Worm (Caenorhabditis elegans) whole organism, L4 larva: ENCODE measurements around the gene phlp-2.

Experiments
- F26F4.8 ChIP-seq: fragments of 200-800 bp; sonication (Bioruptor generic); conservative IDR thresholded peaks from 2 replicates; pipeline ENCODE4 v1.3.6; 2022; ENCODE audit warnings: missing genetic modification characterization, missing compliant biosample characterization
- F37D6.2 ChIP-seq: sonication (generic microtip); optimal IDR thresholded peaks from 2 replicates; lab custom pipeline; 2016; ENCODE audit warnings: mild to moderate bottlenecking, missing genetic modification characterization, missing compliant biosample characterization
- T26A8.4 ChIP-seq: fragments of 200-800 bp; sonication (Bioruptor generic); IDR thresholded peaks from 2 replicates; pipeline ENCODE4 v1.3.6; 2022; ENCODE audit warnings: missing genetic modification characterization, missing compliant biosample characterization
- Y105C5A.15 ChIP-seq: fragments of 200-800 bp; sonication (Bioruptor generic); IDR thresholded peaks from 2 replicates; pipeline ENCODE4 v1.3.6; 2022; ENCODE audit warnings: missing genetic modification characterization, missing compliant biosample characterization
- ZK337.2 ChIP-seq: fragments of 200-800 bp; sonication (Bioruptor generic); IDR thresholded peaks from 2 replicates; pipeline ENCODE4 v1.3.6; 2022; ENCODE audit warnings: missing genetic modification reagents, missing genetic modification characterization, missing compliant biosample characterization
- ZK546.5 ChIP-seq, 2 experiments: sonication (generic microtip); optimal IDR thresholded peaks; 2 replicates each; lab custom pipeline; 2017; ENCODE audit warnings: missing biosample characterization in 2 of 2, missing genetic modification characterization in 2 of 2
- aly-2 ChIP-seq: sonication (generic microtip); optimal IDR thresholded peaks from 2 replicates; lab custom pipeline; 2018; ENCODE audit warnings: missing biosample characterization, missing genetic modification characterization
- attf-4 ChIP-seq: sonication (generic microtip); optimal IDR thresholded peaks from 3 replicates; lab custom pipeline; 2017; ENCODE audit warnings: missing biosample characterization, missing genetic modification characterization
- ceh-20 ChIP-seq: fragments of 200-800 bp; sonication (Bioruptor generic); IDR thresholded peaks from 2 replicates; pipeline ENCODE4 v1.3.6; 2022; ENCODE audit warnings: missing genetic modification reagents, missing genetic modification characterization, missing compliant biosample characterization
- ceh-28 ChIP-seq: fragments of 150-350 bp; optimal IDR thresholded peaks from 2 replicates; lab custom pipeline; 2014; ENCODE audit warnings: missing biosample characterization, missing genetic modification reagents, missing genetic modification characterization
- ceh-32 ChIP-seq: sonication (generic microtip); optimal IDR thresholded peaks from 2 replicates; lab custom pipeline; 2016; ENCODE audit warnings: mild to moderate bottlenecking, missing genetic modification characterization, missing compliant biosample characterization; ENCODE audit not compliant: poor library complexity
- ceh-82 ChIP-seq: sonication (generic microtip); optimal IDR thresholded peaks from 2 replicates; lab custom pipeline; 2017; ENCODE audit warnings: missing biosample characterization, missing genetic modification characterization
- cey-2 ChIP-seq: sonication (generic microtip); optimal IDR thresholded peaks from 3 replicates; lab custom pipeline; 2017; ENCODE audit warnings: missing genetic modification characterization, mild to moderate bottlenecking, missing compliant biosample characterization, antibody characterized with exemption, borderline replicate concordance; ENCODE audit not compliant: insufficient read depth
- ctbp-1 ChIP-seq: fragments of 200-800 bp; sonication (Bioruptor generic); IDR thresholded peaks from 2 replicates; pipeline ENCODE4 v1.3.6; 2022; ENCODE audit warnings: missing genetic modification reagents, missing genetic modification characterization, missing compliant biosample characterization
- daf-19 ChIP-seq: fragments of 200-800 bp; sonication (Bioruptor generic); conservative IDR thresholded peaks from 2 replicates; pipeline ENCODE4 v1.3.6; 2022; ENCODE audit warnings: missing genetic modification characterization, missing compliant biosample characterization
- dmd-6 ChIP-seq: fragments of 200-800 bp; sonication (Bioruptor generic); IDR thresholded peaks from 2 replicates; pipeline ENCODE4 v1.3.6; 2022; ENCODE audit warnings: missing genetic modification reagents, missing genetic modification characterization, missing compliant biosample characterization
- dmd-9 ChIP-seq: fragments of 200-800 bp; sonication (Bioruptor generic); IDR thresholded peaks from 2 replicates; pipeline ENCODE4 v1.3.6; 2022; ENCODE audit warnings: missing genetic modification reagents, missing genetic modification characterization, missing compliant biosample characterization
- dve-1 ChIP-seq: sonication (generic microtip); optimal IDR thresholded peaks from 2 replicates; lab custom pipeline; 2017; ENCODE audit warnings: antibody characterized with exemption, mild to moderate bottlenecking, missing genetic modification characterization, missing compliant biosample characterization; ENCODE audit not compliant: insufficient read depth
- egl-27 ChIP-seq: sonication (generic microtip); optimal IDR thresholded peaks from 3 replicates; lab custom pipeline; 2017; ENCODE audit warnings: missing biosample characterization, missing genetic modification reagents, missing genetic modification characterization
- egl-43 ChIP-seq: fragments of 200-800 bp; sonication (Bioruptor generic); IDR thresholded peaks from 2 replicates; pipeline ENCODE4 v1.3.6; 2022; ENCODE audit warnings: missing genetic modification reagents, missing genetic modification characterization, missing compliant biosample characterization
- fkh-10 ChIP-seq: fragments of 150-350 bp; optimal IDR thresholded peaks from 2 replicates; lab custom pipeline; 2014; ENCODE audit warnings: missing biosample characterization, missing genetic modification reagents, missing genetic modification characterization
- gei-8 ChIP-seq: fragments of 200-800 bp; sonication (Bioruptor generic); optimal IDR thresholded peaks from 2 replicates; lab custom pipeline; 2018; ENCODE audit warnings: mild to moderate bottlenecking, missing genetic modification characterization, missing compliant biosample characterization
- hlh-11 ChIP-seq: fragments of 200-800 bp; sonication (Bioruptor generic); optimal IDR thresholded peaks from 2 replicates; lab custom pipeline; 2018; ENCODE audit warnings: mild to moderate bottlenecking, missing genetic modification characterization, missing compliant biosample characterization
- lin-1 ChIP-seq: fragments of 200-800 bp; sonication (Bioruptor generic); IDR thresholded peaks from 2 replicates; pipeline ENCODE4 v1.3.6; 2022; ENCODE audit warnings: missing genetic modification reagents, missing genetic modification characterization, missing compliant biosample characterization
- lin-13 ChIP-seq: fragments of 150-350 bp; optimal IDR thresholded peaks from 2 replicates; lab custom pipeline; 2014; ENCODE audit warnings: missing biosample characterization, missing genetic modification reagents, missing genetic modification characterization
- lin-15B ChIP-seq: fragments of 150-350 bp; sonication (generic microtip); optimal IDR thresholded peaks from 3 replicates; lab custom pipeline; 2014; ENCODE audit warnings: missing biosample characterization, missing genetic modification characterization
- lin-39 ChIP-seq: fragments of 150-350 bp; optimal IDR thresholded peaks from 2 replicates; lab custom pipeline; 2014; ENCODE audit warnings: missing biosample characterization, missing genetic modification reagents, missing genetic modification characterization
- lsy-2 ChIP-seq, 2 experiments: fragments of 150-350 bp in 1 of 2; sonication (generic microtip) in 1 of 2; optimal IDR thresholded peaks; 2 replicates each; lab custom pipeline; 2014 to 2017; ENCODE audit warnings: missing biosample characterization in 2 of 2, missing genetic modification characterization in 2 of 2
- madf-9 ChIP-seq: fragments of 200-800 bp; sonication (Bioruptor generic); conservative IDR thresholded peaks from 2 replicates; pipeline ENCODE4 v1.3.6; 2022; ENCODE audit warnings: missing genetic modification reagents, missing genetic modification characterization, missing compliant biosample characterization
- mdt-29 ChIP-seq: fragments of 200-800 bp; sonication (Bioruptor generic); IDR thresholded peaks from 2 replicates; pipeline ENCODE4 v1.3.6; 2022; ENCODE audit warnings: missing genetic modification reagents, missing genetic modification characterization, missing compliant biosample characterization
- mes-2 ChIP-seq: sonication (generic microtip); optimal IDR thresholded peaks from 2 replicates; lab custom pipeline; 2016; ENCODE audit warnings: missing genotype, mild to moderate bottlenecking, missing genetic modification characterization, missing compliant biosample characterization; ENCODE audit not compliant: poor library complexity, severe bottlenecking
- mxl-2 ChIP-seq: fragments of 200-800 bp; sonication (Bioruptor generic); conservative IDR thresholded peaks from 2 replicates; pipeline ENCODE4 v1.3.6; 2022; ENCODE audit warnings: missing genetic modification reagents, missing genetic modification characterization, missing compliant biosample characterization
- nhr-11 ChIP-seq: fragments of 150-350 bp; optimal IDR thresholded peaks from 2 replicates; lab custom pipeline; 2014; ENCODE audit warnings: missing biosample characterization, missing genetic modification characterization
- nhr-237 ChIP-seq: sonication (generic microtip); optimal IDR thresholded peaks from 2 replicates; lab custom pipeline; 2017; ENCODE audit warnings: missing biosample characterization, missing genetic modification characterization
- nhr-25 ChIP-seq: sonication (generic microtip); optimal IDR thresholded peaks from 2 replicates; lab custom pipeline; 2017; ENCODE audit warnings: missing genetic modification characterization, mild to moderate bottlenecking, missing compliant biosample characterization, antibody characterized with exemption, moderate library complexity, borderline replicate concordance; ENCODE audit not compliant: insufficient read depth
- nhr-42 ChIP-seq: fragments of 200-800 bp; sonication (Bioruptor generic); IDR thresholded peaks from 2 replicates; pipeline ENCODE4 v1.3.6; 2022; ENCODE audit warnings: missing genetic modification characterization, missing compliant biosample characterization
- nhr-48 ChIP-seq: sonication (generic microtip); optimal IDR thresholded peaks from 2 replicates; lab custom pipeline; 2016; ENCODE audit warnings: mild to moderate bottlenecking, missing genetic modification characterization, missing compliant biosample characterization
- nhr-6 ChIP-seq: fragments of 150-350 bp; optimal IDR thresholded peaks from 2 replicates; lab custom pipeline; 2014; ENCODE audit warnings: missing biosample characterization, missing genetic modification characterization
- pha-4 ChIP-seq, 2 experiments: fragments of 150-350 bp in 1 of 2; fragments of 200-800 bp in 1 of 2; sonication (Bioruptor generic) in 1 of 2; IDR thresholded peaks in 1 of 2; optimal IDR thresholded peaks in 1 of 2; 2 replicates each; pipeline versions ENCODE4 v1.3.6 to Lab custom; 2014 to 2022; ENCODE audit warnings: missing genetic modification characterization in 2 of 2, missing genetic modification reagents in 2 of 2, missing biosample characterization in 1 of 2, missing compliant biosample characterization in 1 of 2
- pqm-1 ChIP-seq: sonication (generic microtip); optimal IDR thresholded peaks from 2 replicates; lab custom pipeline; 2017; ENCODE audit warnings: missing biosample characterization, missing genetic modification characterization
- sdz-12 ChIP-seq: fragments of 200-800 bp; sonication (Bioruptor generic); optimal IDR thresholded peaks from 2 replicates; lab custom pipeline; 2018; ENCODE audit warnings: mild to moderate bottlenecking, missing genetic modification characterization, missing compliant biosample characterization
- skn-1 ChIP-seq: fragments of 150-350 bp; optimal IDR thresholded peaks from 2 replicates; lab custom pipeline; 2014; ENCODE audit warnings: missing biosample characterization, missing genetic modification characterization
- snpc-1.2 ChIP-seq: fragments of 200-800 bp; sonication (Bioruptor generic); IDR thresholded peaks from 2 replicates; pipeline ENCODE4 v1.3.6; 2022; ENCODE audit warnings: missing genetic modification reagents, missing genetic modification characterization, missing compliant biosample characterization
- tag-97 ChIP-seq: fragments of 200-800 bp; sonication (Bioruptor generic); IDR thresholded peaks from 2 replicates; pipeline ENCODE4 v1.3.6; 2022; ENCODE audit warnings: missing genetic modification characterization, missing compliant biosample characterization
- tra-1 ChIP-seq: fragments of 200-800 bp; sonication (Bioruptor generic); IDR thresholded peaks from 2 replicates; pipeline ENCODE4 v1.3.6; 2022; ENCODE audit warnings: missing genetic modification reagents, missing genetic modification characterization, missing compliant biosample characterization
- unc-62 ChIP-seq, 3 experiments: fragments of 150-350 bp in 1 of 3; sonication (generic microtip); optimal IDR thresholded peaks in 2 of 3; peaks in 1 of 3; 1 replicate in 1 of 3; 2 replicates in 2 of 3; lab custom pipeline; 2014 to 2017; ENCODE audit warnings: missing biosample characterization in 3 of 3, missing genetic modification characterization in 3 of 3, missing genetic modification reagents in 3 of 3, missing genotype in 1 of 3
- ztf-7 ChIP-seq: fragments of 150-350 bp; optimal IDR thresholded peaks from 2 replicates; lab custom pipeline; 2014; ENCODE audit warnings: missing biosample characterization, missing genetic modification characterization

Gene phlp-2

DNA sequence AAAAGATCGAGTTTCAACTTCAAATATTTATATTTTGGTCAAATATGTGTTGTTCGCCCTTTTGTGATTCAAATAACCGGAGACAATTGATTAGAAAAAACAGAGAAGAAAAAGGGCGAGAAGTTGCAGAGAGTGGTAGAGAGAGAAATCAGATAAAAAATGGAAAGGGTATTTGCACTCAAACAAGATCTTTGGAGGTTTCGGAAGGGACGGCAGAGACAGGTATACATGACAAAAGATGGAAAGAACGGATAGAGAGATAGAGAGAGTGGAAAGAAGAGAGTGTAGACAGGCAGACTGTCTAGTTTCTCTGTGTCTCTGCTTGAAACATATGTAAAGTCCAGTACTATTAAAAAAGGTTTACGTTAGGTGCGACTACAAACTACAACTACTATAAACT is 26.9 kb downstream of the phlp-2 start (continued):
- TF ChIP-seq mxl-2 (GFP tag; lab: Robert Waterston, UW) (no peak), aly-2 (tag; lab: Kevin White, UChicago) (no peak), cey-2 (tag; lab: Kevin White, UChicago) (no peak), nhr-11 (tag; lab: Kevin White, UChicago) (peak; percentile 50), mdt-29 (GFP tag; lab: Robert Waterston, UW) (no peak), mes-2 (tag; lab: Kevin White, UChicago) (peak; percentile 30), pqm-1 (tag; lab: Kevin White, UChicago) (no peak), nhr-25 (peak; percentile 59), F37D6.2 (tag; lab: Kevin White, UChicago) (no peak), tag-97 (GFP tag; lab: Robert Waterston, UW) (no peak), nhr-42 (GFP tag; lab: Robert Waterston, UW) (no peak), daf-19 (GFP tag; lab: Robert Waterston, UW) (no peak), dmd-9 (no peak), ceh-82 (tag; lab: Kevin White, UChicago) (no peak), skn-1 (tag; lab: Kevin White, UChicago) (no peak), lin-15B (tag; lab: Kevin White, UChicago) (no peak), F26F4.8 (no peak), egl-27 (tag; lab: Kevin White, UChicago) (no peak), ceh-20 (GFP tag; lab: Robert Waterston, UW) (no peak), unc-62 (GFP tag; optimal IDR thresholded peaks at IDR 0.05 in 1 of 2; lab: Kevin White, UChicago) (peak in 1 of 2 experiments; percentile 62), unc-62 (tag; optimal IDR thresholded peaks at IDR 0.05; lab: Kevin White, UChicago) (no peak), ceh-28 (tag; lab: Kevin White, UChicago) (no peak), Y105C5A.15 (no peak), madf-9 (GFP tag; lab: Robert Waterston, UW) (no peak), lin-39 (tag; lab: Kevin White, UChicago) (no peak), sdz-12 (GFP tag; lab: Kevin White, UChicago) (no peak)

DNA sequence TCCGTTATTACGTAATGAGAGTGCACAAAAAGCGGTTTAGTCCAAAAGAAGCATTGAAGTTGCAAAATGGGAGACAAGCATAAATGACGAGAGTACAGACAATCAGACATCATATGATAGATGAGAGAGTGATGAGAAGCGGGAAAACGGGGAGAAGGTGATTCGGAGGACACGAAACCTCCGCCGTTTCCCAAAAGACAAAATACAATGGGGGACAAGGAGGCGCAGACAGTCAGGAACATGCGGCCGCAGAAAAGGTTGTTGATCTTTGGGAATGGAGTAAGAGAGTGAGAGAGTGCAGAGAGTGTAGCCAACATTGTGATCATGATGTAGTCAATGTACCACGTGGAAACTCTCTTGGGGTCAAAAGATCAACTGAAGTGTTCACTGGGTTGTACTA is 28.4 kb downstream of the phlp-2 start:
- peak; percentile 98 for TF ChIP-seq dmd-6
- TF ChIP-seq egl-43 (GFP tag; lab: Robert Waterston, UW), result peak; percentile 89; the same call in 1 of the 2 replicates
- TF ChIP-seq tra-1 (GFP tag; lab: Robert Waterston, UW), result peak; percentile 91
- TF ChIP-seq dmd-9, result no peak
- TF ChIP-seq madf-9 (GFP tag; lab: Robert Waterston, UW), result peak; percentile 70; the same call in 1 of the 2 replicates
- TF ChIP-seq mdt-29 (GFP tag; lab: Robert Waterston, UW), result peak; percentile 67
- no peak for TF ChIP-seq nhr-237 (tag; lab: Kevin White, UChicago)
- TF ChIP-seq ZK546.5 (tag; optimal IDR thresholded peaks at IDR 0.05; lab: Kevin White, UChicago), result no peak
- no peak for TF ChIP-seq F26F4.8
- TF ChIP-seq fkh-10 (GFP tag; lab: Kevin White, UChicago), result peak; percentile 90
- peak; percentile 85 for TF ChIP-seq nhr-6 (tag; lab: Kevin White, UChicago)
- peak; percentile 74 for TF ChIP-seq ztf-7
- peak; percentile 99 for TF ChIP-seq hlh-11 (tag; lab: Kevin White, UChicago)
- TF ChIP-seq nhr-48 (tag; lab: Kevin White, UChicago), result peak; percentile 98
- TF ChIP-seq ceh-32 (tag; lab: Kevin White, UChicago), result peak; percentile 32
- peak; percentile 86 for TF ChIP-seq pha-4 (GFP tag; IDR thresholded peaks at IDR 0.05; lab: Robert Waterston, UW)
- TF ChIP-seq pha-4 (tag; optimal IDR thresholded peaks at IDR 0.05; lab: Kevin White, UChicago), result peak; percentile 87
- TF ChIP-seq nhr-25, result peak; percentile 93
- TF ChIP-seq mxl-2 (GFP tag; lab: Robert Waterston, UW), result peak; percentile 54; the same call in 1 of the 2 replicates
- peak; percentile 87 for TF ChIP-seq gei-8 (GFP tag; lab: Kevin White, UChicago)
- TF ChIP-seq dve-1 (tag; lab: Kevin White, UChicago), result peak; percentile 97
- TF ChIP-seq lin-15B (tag; lab: Kevin White, UChicago), result no peak
- peak; percentile 86 for TF ChIP-seq cey-2 (tag; lab: Kevin White, UChicago)
- TF ChIP-seq ZK337.2, result no peak
- peak; percentile 76 for TF ChIP-seq T26A8.4 (GFP tag; lab: Robert Waterston, UW)
- TF ChIP-seq lin-1 (GFP tag; lab: Robert Waterston, UW), result peak; percentile 91
- peak; percentile 84 to 89 for TF ChIP-seq lsy-2 (tag; optimal IDR thresholded peaks at IDR 0.05; lab: Kevin White, UChicago)
- no peak for TF ChIP-seq snpc-1.2 (GFP tag; lab: Robert Waterston, UW)
- peak; percentile 89 for TF ChIP-seq ctbp-1 (GFP tag; lab: Robert Waterston, UW)
- no peak for TF ChIP-seq attf-4 (tag; lab: Kevin White, UChicago)
- peak; percentile 45 for TF ChIP-seq ceh-28 (tag; lab: Kevin White, UChicago)
- peak; percentile 81 for TF ChIP-seq lin-13 (GFP tag; lab: Kevin White, UChicago)
